Fruit fly (Drosophila melanogaster): Measurements from ENCODE around the gene CG8960.

CG8960 gene

dm6 chr3L:2228367-2229171 lies 31.8 kb downstream of the CG8960 start:
- TF ChIP-seq Clk (GFP tag; optimal IDR thresholded peaks at IDR 0.05) (no peak), pad (GFP tag; optimal IDR thresholded peaks at IDR 0.05) (peak; percentile 97), bab1 (GFP tag; optimal IDR thresholded peaks at IDR 0.05) (no peak)

dm6 chr3L:2229172-2229696 lies 32.4 kb downstream of the CG8960 start, which contains the start of gene Oseg2:
Gene Oseg2, plus strand, starts transcription at chr3L:2229646.
- no peak for TF ChIP-seq pad (GFP tag; optimal IDR thresholded peaks at IDR 0.05)
- no peak for TF ChIP-seq toe (GFP tag; optimal IDR thresholded peaks at IDR 0.05)
- TF ChIP-seq cic (GFP tag; optimal IDR thresholded peaks at IDR 0.05) = no peak
- no peak for TF ChIP-seq kay (GFP tag; ENCODE audit: borderline replicate concordance)
- TF ChIP-seq Crg-1 (GFP tag; optimal IDR thresholded peaks at IDR 0.05) = no peak
- no peak for TF ChIP-seq CG7101 (tag; optimal IDR thresholded peaks at IDR 0.05)
- no peak for TF ChIP-seq Hr96 (GFP tag; optimal IDR thresholded peaks at IDR 0.05)
- TF ChIP-seq CG11617 (GFP tag; optimal IDR thresholded peaks at IDR 0.05) = no peak
- no peak for TF ChIP-seq Mnt (GFP tag; optimal IDR thresholded peaks at IDR 0.05)
- no peak for TF ChIP-seq bab1 (GFP tag; optimal IDR thresholded peaks at IDR 0.05)
- no peak for TF ChIP-seq Clk (GFP tag; optimal IDR thresholded peaks at IDR 0.05)
- no peak for TF ChIP-seq CG5204 (GFP tag; optimal IDR thresholded peaks at IDR 0.05)

dm6 chr3L:2237034-2237433 lies 40.2 kb downstream of the CG8960 start, which contains the start of gene CG9018:
Gene CG9018, minus strand, starts transcription at chr3L:2237076.
- TF ChIP-seq bab1 (GFP tag; optimal IDR thresholded peaks at IDR 0.05) = peak; percentile 35
- TF ChIP-seq kay (GFP tag; ENCODE audit: borderline replicate concordance) = no peak

- TF ChIP-seq cic (GFP tag; optimal IDR thresholded peaks at IDR 0.05) (peak; percentile 33), CG7101 (tag; optimal IDR thresholded peaks at IDR 0.05) (no peak)
These were observed 40.9 kb downstream of the CG8960 start, which contains the start of gene ACXD for dm6 chr3L:2237543-2238233. Gene ACXD, plus strand, starts transcription at chr3L:2237608.

- TF ChIP-seq CG7101 (tag; optimal IDR thresholded peaks at IDR 0.05) (no peak), bab1 (GFP tag; optimal IDR thresholded peaks at IDR 0.05) (peak; percentile 71), Mnt (GFP tag; optimal IDR thresholded peaks at IDR 0.05) (no peak)
These were observed 47.2 kb downstream of the CG8960 start, which contains the start of gene CG32301 for dm6 chr3L:2243846-2244528. Gene CG32301, plus strand, starts transcription at chr3L:2244478.
